Worm (Caenorhabditis elegans): ENCODE measurements around the gene M01D1.12.

ce11 chrII:982842-983241 is 43.9 kb upstream of the M01D1.12 start, which contains the start of gene srh-274:
- no peak for TF ChIP-seq atf-7 (tag; optimal IDR thresholded peaks at IDR 0.05)
- TF ChIP-seq ZK185.1 (tag; optimal IDR thresholded peaks at IDR 0.05; ENCODE audit: poor library complexity, severe bottlenecking): no peak
- TF ChIP-seq xnd-1 (tag; optimal IDR thresholded peaks at IDR 0.05): no peak
- TF ChIP-seq ztf-22 (GFP tag; optimal IDR thresholded peaks at IDR 0.05): no peak
- TF ChIP-seq ceh-91 (GFP tag; IDR thresholded peaks at IDR 0.05): no peak
- no peak for TF ChIP-seq hlh-26 (GFP tag; conservative IDR thresholded peaks at IDR 0.05)
- no peak for TF ChIP-seq F33H1.4 (GFP tag; IDR thresholded peaks at IDR 0.05)
- TF ChIP-seq nfya-2 (GFP tag; IDR thresholded peaks at IDR 0.05): no peak
- TF ChIP-seq T07F8.4 (tag; optimal IDR thresholded peaks at IDR 0.05): no peak
- no peak for TF ChIP-seq cebp-1 (GFP tag; IDR thresholded peaks at IDR 0.05)
- TF ChIP-seq cebp-1 (tag; optimal IDR thresholded peaks at IDR 0.05): no peak
- TF ChIP-seq efl-1 (GFP tag; optimal IDR thresholded peaks at IDR 0.05): no peak
- no peak for TF ChIP-seq ztf-18 (tag; optimal IDR thresholded peaks at IDR 0.05)
- no peak for TF ChIP-seq ama-1 (optimal IDR thresholded peaks at IDR 0.05)
- TF ChIP-seq ama-1 (GFP tag; optimal IDR thresholded peaks at IDR 0.05): no peak
